Worm (Caenorhabditis elegans) whole organism, L1 larva: ENCODE data around the gene pars-1.

Experiments used
- aha-1 ChIP-seq: fragments of 150-350 bp; optimal IDR thresholded peaks from 2 replicates; lab custom pipeline; 2014; ENCODE audit warnings: missing biosample characterization, missing genetic modification characterization
- ama-1 ChIP-seq: fragments of 150-350 bp; optimal IDR thresholded peaks from 2 replicates; lab custom pipeline; 2014
- ceh-8 ChIP-seq: fragments of 200-800 bp; sonication (Bioruptor generic); optimal IDR thresholded peaks from 2 replicates; lab custom pipeline; 2018; ENCODE audit warnings: mild to moderate bottlenecking, missing genetic modification characterization, moderate library complexity, missing compliant biosample characterization
- ces-1 ChIP-seq: fragments of 150-350 bp; optimal IDR thresholded peaks from 2 replicates; lab custom pipeline; 2014; ENCODE audit warnings: missing biosample characterization, missing genetic modification reagents, missing genetic modification characterization
- lin-15B ChIP-seq: fragments of 150-350 bp; sonication (generic microtip); optimal IDR thresholded peaks from 3 replicates; lab custom pipeline; 2014; ENCODE audit warnings: missing biosample characterization, missing genetic modification characterization
- lin-39 ChIP-seq: fragments of 150-350 bp; optimal IDR thresholded peaks from 2 replicates; lab custom pipeline; 2014; ENCODE audit warnings: missing biosample characterization, missing genetic modification reagents, missing genetic modification characterization
- lsy-2 ChIP-seq, 2 experiments: fragments of 150-350 bp; optimal IDR thresholded peaks; 2 replicates each; lab custom pipeline; 2014; ENCODE audit warnings: missing biosample characterization in 2 of 2, missing genetic modification characterization in 2 of 2
- nhr-28 ChIP-seq: fragments of 150-350 bp; optimal IDR thresholded peaks from 2 replicates; lab custom pipeline; 2014; ENCODE audit warnings: missing biosample characterization, missing genetic modification characterization
- sup-37 ChIP-seq: fragments of 200-800 bp; sonication (Bioruptor generic); optimal IDR thresholded peaks from 2 replicates; lab custom pipeline; 2018; ENCODE audit warnings: mild to moderate bottlenecking, missing genetic modification characterization, missing compliant biosample characterization
- swsn-7 ChIP-seq: sonication (generic microtip); optimal IDR thresholded peaks from 2 replicates; lab custom pipeline; 2016; ENCODE audit warnings: missing genetic modification characterization, missing compliant biosample characterization
- unc-130 ChIP-seq: fragments of 150-350 bp; optimal IDR thresholded peaks from 2 replicates; lab custom pipeline; 2017; ENCODE audit warnings: missing biosample characterization, missing genetic modification characterization, inconsistent platforms
- ztf-11 ChIP-seq, 2 experiments: sonication (generic microtip); optimal IDR thresholded peaks; 2 replicates each; lab custom pipeline; 2016 to 2017; ENCODE audit warnings: missing genetic modification characterization in 2 of 2, missing biosample characterization in 1 of 2, missing compliant biosample characterization in 1 of 2

DNA sequence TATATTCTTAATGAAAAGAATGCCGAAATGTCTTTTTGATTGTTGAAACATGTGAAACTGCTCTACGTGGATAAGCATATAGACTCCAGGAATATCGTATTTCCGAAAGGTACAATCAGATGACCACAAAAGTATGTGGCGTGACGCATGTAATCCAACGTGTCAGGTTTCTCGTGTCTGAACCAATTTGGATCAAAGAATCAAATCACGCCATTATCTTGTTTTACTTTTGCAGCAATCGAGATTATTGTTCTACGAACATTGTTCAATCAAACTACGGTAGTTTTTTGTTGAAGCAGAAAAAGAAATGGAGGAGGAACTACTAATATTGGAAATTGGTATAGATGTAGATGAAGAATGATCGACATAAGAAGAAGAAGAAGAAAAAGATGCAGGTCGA is 34.9 kb downstream of the pars-1 start:
- no peak for TF ChIP-seq lin-39 (tag; lab: Kevin White, UChicago)
- TF ChIP-seq swsn-7 (tag; lab: Kevin White, UChicago): no peak
- TF ChIP-seq ceh-8: no peak
- no peak for TF ChIP-seq sup-37 (GFP tag; lab: Kevin White, UChicago)
- no peak for TF ChIP-seq lsy-2 (tag; optimal IDR thresholded peaks at IDR 0.05; lab: Kevin White, UChicago)
- TF ChIP-seq unc-130 (tag; lab: Kevin White, UChicago): peak; percentile 64
- no peak for TF ChIP-seq nhr-28 (tag; lab: Kevin White, UChicago)
- TF ChIP-seq ztf-11 (tag; optimal IDR thresholded peaks at IDR 0.05; lab: Kevin White, UChicago): no peak
- TF ChIP-seq ama-1 (lab: Kevin White, UChicago): no peak
- TF ChIP-seq lin-15B (tag; lab: Kevin White, UChicago): no peak
- TF ChIP-seq aha-1 (tag; lab: Kevin White, UChicago): no peak
- TF ChIP-seq ces-1: no peak
